Worm (Caenorhabditis elegans): ENCODE results near the gene T22G5.1.
A peak's percentile ranks its signal among the peaks of the same experiment; 100 is the strongest.

The T22G5.1 gene

DNA sequence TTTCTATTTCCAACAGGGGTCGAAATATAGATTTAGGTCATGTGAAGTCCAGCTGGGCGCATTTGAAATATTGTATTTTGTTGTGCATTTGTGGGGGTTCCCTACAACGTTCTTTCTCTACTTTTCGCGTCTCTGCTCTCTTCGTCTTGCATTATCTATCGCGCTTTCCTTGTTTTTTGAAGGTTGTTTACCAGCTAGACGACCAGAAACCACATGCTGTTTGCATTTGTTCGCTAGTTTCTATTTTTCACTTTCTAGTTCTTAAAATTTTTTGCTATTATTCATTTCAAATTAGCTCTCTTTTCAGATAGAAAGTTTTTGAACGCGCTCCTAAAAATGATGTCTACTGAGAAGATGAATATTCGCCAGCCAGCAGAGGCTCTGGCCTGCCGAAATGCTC is 37.2 kb upstream of the T22G5.1 start, which contains the start of gene F55B12.10:
F55B12.10 (plus strand) TSS at position 301 of the 400 bp plus-strand sequence.
- TF ChIP-seq K12H6.12 (tag; optimal IDR thresholded peaks at IDR 0.05), result peak; percentile 7
- no peak for TF ChIP-seq rcor-1 (GFP tag; IDR thresholded peaks at IDR 0.05)

DNA sequence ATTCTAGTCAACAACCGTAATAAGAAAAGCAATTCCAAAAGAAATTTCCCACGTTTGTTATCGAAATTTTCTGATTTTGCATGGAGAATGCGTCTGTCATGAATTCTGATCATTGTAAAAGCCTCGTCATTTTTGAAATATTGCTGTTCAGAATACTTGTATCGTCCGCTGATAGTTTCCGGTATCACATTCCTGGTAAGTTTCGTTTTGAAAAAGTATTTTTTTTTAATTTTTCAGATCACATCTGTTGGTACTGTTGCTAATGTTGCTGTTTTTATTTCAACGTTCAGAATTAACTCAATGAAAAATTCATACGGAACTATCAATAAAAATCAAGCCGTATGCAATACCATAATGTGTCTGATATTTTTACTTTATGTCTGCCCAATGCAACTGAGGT is 35.7 kb upstream of the T22G5.1 start, which contains the start of gene srx-17:
srx-17 (plus strand) TSS at position 301 of the 400 bp plus-strand sequence.
- TF ChIP-seq madf-6 (GFP tag; IDR thresholded peaks at IDR 0.05) (no peak), lsy-27 (tag; optimal IDR thresholded peaks at IDR 0.05; ENCODE audit: borderline replicate concordance, insufficient read depth) (no peak), hlh-26 (GFP tag; conservative IDR thresholded peaks at IDR 0.05) (no peak), unc-62 (GFP tag; optimal IDR thresholded peaks at IDR 0.05) (no peak), ztf-28 (GFP tag; IDR thresholded peaks at IDR 0.05) (no peak), B0035.1 (tag; optimal IDR thresholded peaks at IDR 0.05) (no peak), F37B4.10 (GFP tag; IDR thresholded peaks at IDR 0.05) (no peak), nfya-2 (GFP tag; IDR thresholded peaks at IDR 0.05) (no peak)

ce11 chrV:13843147-13843546 is 33.5 kb upstream of the T22G5.1 start, which contains the start of gene srx-130:
srx-130 (plus strand) TSS chrV:13843447.
- no peak for TF ChIP-seq somi-1 (GFP tag; optimal IDR thresholded peaks at IDR 0.05)
- TF ChIP-seq hsf-1 (GFP tag; IDR thresholded peaks at IDR 0.05), result no peak
- TF ChIP-seq nhr-90 (tag; optimal IDR thresholded peaks at IDR 0.05), result no peak
- TF ChIP-seq B0019.2 (GFP tag; conservative IDR thresholded peaks at IDR 0.05), result no peak
- no peak for TF ChIP-seq K11D2.4 (GFP tag; IDR thresholded peaks at IDR 0.05)
- TF ChIP-seq F57A8.1 (GFP tag; optimal IDR thresholded peaks at IDR 0.05), result no peak
- no peak for TF ChIP-seq T07F8.4 (tag; optimal IDR thresholded peaks at IDR 0.05)
- TF ChIP-seq lag-1 (GFP tag; IDR thresholded peaks at IDR 0.05), result no peak
- no peak for TF ChIP-seq zfh-2 (GFP tag; conservative IDR thresholded peaks at IDR 0.05)
- TF ChIP-seq him-1 (tag; optimal IDR thresholded peaks at IDR 0.05), result no peak
- TF ChIP-seq Y53G8AR.9 (GFP tag; conservative IDR thresholded peaks at IDR 0.05), result no peak
- TF ChIP-seq gei-17 (GFP tag; optimal IDR thresholded peaks at IDR 0.05), result no peak
- no peak for TF ChIP-seq atf-7 (tag; optimal IDR thresholded peaks at IDR 0.05)

DNA sequence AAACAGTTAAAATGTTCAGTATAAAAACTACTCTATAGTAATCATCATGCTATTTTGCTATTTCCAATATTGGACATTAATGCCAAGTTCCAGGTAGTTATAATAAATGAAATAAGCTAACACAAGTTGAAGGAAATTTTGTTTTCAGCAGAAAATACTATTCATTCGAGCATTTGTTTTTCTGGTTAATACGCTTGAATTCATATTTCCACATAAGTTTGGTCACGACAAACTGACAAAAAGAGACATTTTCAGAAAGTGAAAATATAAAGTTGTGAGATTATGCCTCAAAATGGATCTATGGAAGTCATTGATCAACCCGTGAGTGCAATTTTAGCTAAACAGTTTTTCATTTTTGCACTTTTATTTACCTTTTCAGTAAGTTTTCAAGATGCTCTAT is 31.5 kb upstream of the T22G5.1 start, which contains the start of gene srx-131:
srx-131 (plus strand) TSS at position 301 of the 400 bp plus-strand sequence.
- TF ChIP-seq K12H6.12 (tag; optimal IDR thresholded peaks at IDR 0.05) (no peak), pha-4 (tag; optimal IDR thresholded peaks at IDR 0.05) (no peak), xnd-1 (tag; optimal IDR thresholded peaks at IDR 0.05) (no peak), atf-7 (tag; optimal IDR thresholded peaks at IDR 0.05) (no peak), lin-54 (GFP tag; optimal IDR thresholded peaks at IDR 0.05) (no peak), sea-2 (GFP tag; IDR thresholded peaks at IDR 0.05) (no peak), F22D6.2 (tag; optimal IDR thresholded peaks at IDR 0.05) (no peak), nhr-80 (tag; optimal IDR thresholded peaks at IDR 0.05) (no peak), rpc-1 (optimal IDR thresholded peaks at IDR 0.05) (no peak), rpc-1 (tag; optimal IDR thresholded peaks at IDR 0.05) (no peak), mcd-1 (GFP tag; IDR thresholded peaks at IDR 0.05) (no peak), ztf-25 (GFP tag; IDR thresholded peaks at IDR 0.05) (no peak), ztf-26 (tag; optimal IDR thresholded peaks at IDR 0.05) (no peak), ceh-91 (GFP tag; IDR thresholded peaks at IDR 0.05) (no peak), bed-2 (GFP tag; IDR thresholded peaks at IDR 0.05) (no peak), him-1 (tag; optimal IDR thresholded peaks at IDR 0.05) (no peak), attf-6 (GFP tag; IDR thresholded peaks at IDR 0.05) (no peak), aptf-3 (GFP tag; IDR thresholded peaks at IDR 0.05) (no peak), die-1 (tag; optimal IDR thresholded peaks at IDR 0.05) (no peak), F57C9.4 (tag; optimal IDR thresholded peaks at IDR 0.05) (no peak)

Measured in whole organism, young adult.